Fruit fly (Drosophila melanogaster): Measurements from ENCODE around the gene Sh.
A peak's percentile ranks its signal among the peaks of the same experiment; 100 is the strongest.

Sh gene

DNA sequence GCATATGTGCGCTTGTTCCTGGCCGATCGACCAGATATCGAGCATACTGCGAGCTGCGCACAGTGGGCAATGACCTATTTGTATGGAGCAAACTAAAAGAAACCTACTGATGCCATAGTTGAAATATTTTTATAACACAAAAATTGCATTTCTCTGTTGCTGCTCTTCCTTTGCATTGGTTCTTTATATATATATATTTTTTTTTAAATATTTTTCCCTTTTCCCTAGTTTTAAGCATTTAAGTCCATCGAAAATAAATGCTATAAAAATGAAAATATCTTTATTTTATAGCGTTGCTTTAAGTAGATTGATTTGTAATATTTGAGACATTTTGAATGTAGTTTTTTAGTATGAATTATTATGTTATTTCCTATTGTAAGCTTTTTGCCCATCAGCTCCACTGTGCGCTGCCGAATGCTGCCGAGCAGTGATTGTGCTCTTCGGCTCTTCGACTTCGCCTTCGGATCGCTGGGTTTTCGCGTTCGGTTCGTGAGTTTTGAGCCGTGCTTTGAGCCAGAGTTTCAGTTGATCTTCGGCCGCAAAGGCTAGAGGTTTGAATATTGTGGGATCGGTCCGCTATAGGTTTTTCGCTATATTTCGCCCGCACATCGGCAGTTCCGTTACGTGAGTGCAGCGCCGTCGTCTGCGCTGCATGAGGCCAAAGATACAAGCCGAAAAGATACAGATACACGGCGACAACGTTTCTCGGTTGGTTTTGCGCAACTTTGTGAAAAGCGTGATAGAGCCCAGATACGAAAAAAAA, 151.9 kb downstream of the Sh start, which contains the start of gene CG6847 (continued):
- TF ChIP-seq ac (GFP tag; optimal IDR thresholded peaks at IDR 0.05) (peak; percentile 28), CG11504 (tag; optimal IDR thresholded peaks at IDR 0.05) (peak; percentile 68), dpn (GFP tag; optimal IDR thresholded peaks at IDR 0.05) (peak; percentile 29 to 73), dmrt11E (tag; optimal IDR thresholded peaks at IDR 0.05) (peak; percentile 77), pb (GFP tag; optimal IDR thresholded peaks at IDR 0.05) (no peak), row (GFP tag; IDR thresholded peaks at IDR 0.05) (peak; percentile 78), YL-1 (GFP tag; optimal IDR thresholded peaks at IDR 0.05) (peak; percentile 25), dimm (GFP tag; IDR thresholded peaks at IDR 0.05) (no peak), btn (GFP tag; optimal IDR thresholded peaks at IDR 0.05) (no peak), CG12104 (GFP tag; optimal IDR thresholded peaks at IDR 0.05) (peak; percentile 52), Six4 (GFP tag; optimal IDR thresholded peaks at IDR 0.05) (peak; percentile 7), E2f2 (GFP tag; IDR thresholded peaks at IDR 0.05) (peak; percentile 20; the same call in 1 of the 2 replicates), CG6765 (GFP tag; optimal IDR thresholded peaks at IDR 0.05) (no peak), Sox100B (GFP tag; optimal IDR thresholded peaks at IDR 0.05) (peak; percentile 74), scrt (GFP tag; optimal IDR thresholded peaks at IDR 0.05) (peak; percentile 21), Fer3 (tag; optimal IDR thresholded peaks at IDR 0.05) (peak; percentile 6), CG4820 (GFP tag; optimal IDR thresholded peaks at IDR 0.05) (peak; percentile 41), CG1603 (tag; optimal IDR thresholded peaks at IDR 0.05) (no peak), CG30431 (GFP tag; optimal IDR thresholded peaks at IDR 0.05) (peak; percentile 65), CG12744 (GFP tag; optimal IDR thresholded peaks at IDR 0.05) (no peak), Nf-YC (tag; optimal IDR thresholded peaks at IDR 0.05) (peak; percentile 59), grau (tag; optimal IDR thresholded peaks at IDR 0.05) (peak; percentile 84), zen2 (GFP tag; IDR thresholded peaks at IDR 0.05; ENCODE audit: partially characterized antibody) (no peak; the same call in 2 of the 3 replicates), CG13287 (GFP tag; IDR thresholded peaks at IDR 0.05; ENCODE audit: partially characterized antibody) (no peak; the same call in 1 of the 2 replicates), Sox102F (GFP tag; optimal IDR thresholded peaks at IDR 0.05) (peak; percentile 77), unpg (GFP tag; optimal IDR thresholded peaks at IDR 0.05) (peak; percentile 75), Xrp1 (GFP tag; IDR thresholded peaks at IDR 0.05) (peak; percentile 41), Fer1 (GFP tag; optimal IDR thresholded peaks at IDR 0.05) (peak; percentile 42), CG31441 (GFP tag; IDR thresholded peaks at IDR 0.05) (peak; percentile 79), Lhr (GFP tag; optimal IDR thresholded peaks at IDR 0.05) (peak; percentile 15), Stat92E (GFP tag; optimal IDR thresholded peaks at IDR 0.05) (peak in 1 of 3 experiments; percentile 45), CG2875 (GFP tag; optimal IDR thresholded peaks at IDR 0.05) (peak; percentile 60), trh (GFP tag; optimal IDR thresholded peaks at IDR 0.05) (peak; percentile 52), CG15696 (tag; optimal IDR thresholded peaks at IDR 0.05) (peak; percentile 8), CG12236 (GFP tag; optimal IDR thresholded peaks at IDR 0.05) (no peak), Xbp1 (GFP tag; optimal IDR thresholded peaks at IDR 0.05) (peak; percentile 72), CG7556 (GFP tag; optimal IDR thresholded peaks at IDR 0.05) (peak; percentile 93), H2.0 (GFP tag; IDR thresholded peaks at IDR 0.05) (peak; percentile 45; the same call in 1 of the 2 replicates), CG18011 (GFP tag; optimal IDR thresholded peaks at IDR 0.05) (peak; percentile 10), CG13123 (GFP tag; optimal IDR thresholded peaks at IDR 0.05) (peak; percentile 4), CG17328 (GFP tag; IDR thresholded peaks at IDR 0.05) (0 out of 2 replicates have a peak, but pooled peaks have one; percentile 31), Scr (GFP tag; IDR thresholded peaks at IDR 0.05; ENCODE audit: partially characterized antibody) (no peak), CG30403 (GFP tag; optimal IDR thresholded peaks at IDR 0.05) (peak; percentile 80), Pdp1 (GFP tag; optimal IDR thresholded peaks at IDR 0.05) (peak; percentile 43 to 50), fd96Cb (tag; optimal IDR thresholded peaks at IDR 0.05) (peak; percentile 39), ci (GFP tag; IDR thresholded peaks at IDR 0.05) (0 out of 3 replicates have a peak, but pooled peaks have one; percentile 47), az2 (GFP tag; optimal IDR thresholded peaks at IDR 0.05) (peak; percentile 78), CG3281 (GFP tag; optimal IDR thresholded peaks at IDR 0.05) (peak; percentile 41)

All from whole organism, embryonic.